Worm (Caenorhabditis elegans) whole organism, young adult: ENCODE data around the gene sel-13.
A peak's percentile ranks its signal among the peaks of the same experiment; 100 is the strongest.

Source experiments
- B0261.1 ChIP-seq: sonication (generic microtip); optimal IDR thresholded peaks from 2 replicates; lab custom pipeline; 2016; ENCODE audit warnings: mild to moderate bottlenecking, missing genetic modification characterization, moderate library complexity, missing compliant biosample characterization
- C17E4.6 ChIP-seq: fragments of 200-800 bp; sonication (Bioruptor generic); IDR thresholded peaks from 2 replicates; pipeline ENCODE4 v1.3.6; 2022; ENCODE audit warnings: missing genetic modification reagents, missing genetic modification characterization, missing compliant biosample characterization
- D2030.7 ChIP-seq: fragments of 200-800 bp; sonication (Bioruptor generic); IDR thresholded peaks from 2 replicates; pipeline ENCODE4 v1.3.6; 2022; ENCODE audit warnings: missing genetic modification reagents, missing genetic modification characterization, missing compliant biosample characterization
- F52B5.7 ChIP-seq: sonication (generic microtip); optimal IDR thresholded peaks from 2 replicates; lab custom pipeline; 2016; ENCODE audit warnings: mild to moderate bottlenecking, missing genetic modification characterization, missing compliant biosample characterization
- K12H6.12 ChIP-seq: fragments of 200-800 bp; sonication (Bioruptor generic); optimal IDR thresholded peaks from 2 replicates; lab custom pipeline; 2018; ENCODE audit warnings: mild to moderate bottlenecking, missing genetic modification characterization, missing compliant biosample characterization
- Y53G8AR.9 ChIP-seq: fragments of 200-800 bp; sonication (Bioruptor generic); conservative IDR thresholded peaks from 2 replicates; pipeline ENCODE4 v1.3.6; 2022; ENCODE audit warnings: missing genetic modification reagents, missing genetic modification characterization, missing compliant biosample characterization
- Y67H2A.10 ChIP-seq: fragments of 200-800 bp; sonication (Bioruptor generic); conservative IDR thresholded peaks from 2 replicates; pipeline ENCODE4 v1.3.6; 2022; ENCODE audit warnings: missing genetic modification reagents, missing genetic modification characterization, missing compliant biosample characterization
- akir-1 ChIP-seq: fragments of 200-800 bp; sonication (Bioruptor generic); optimal IDR thresholded peaks from 2 replicates; lab custom pipeline; 2018; ENCODE audit warnings: mild to moderate bottlenecking, missing genetic modification characterization, moderate library complexity, missing compliant biosample characterization
- ama-1 ChIP-seq, 3 experiments: fragments of 150-350 bp in 1 of 3; sonication (generic microtip) in 2 of 3; optimal IDR thresholded peaks; 2 replicates each; lab custom pipeline; 2014 to 2018; ENCODE audit warnings: missing biosample characterization in 2 of 3, missing genetic modification characterization in 2 of 3, missing genetic modification reagents in 2 of 3
- atf-7 ChIP-seq: sonication (generic microtip); optimal IDR thresholded peaks from 2 replicates; lab custom pipeline; 2017; ENCODE audit warnings: mild to moderate bottlenecking, missing genetic modification characterization, missing compliant biosample characterization
- attf-5 ChIP-seq: fragments of 200-800 bp; sonication (Bioruptor generic); optimal IDR thresholded peaks from 2 replicates; lab custom pipeline; 2018; ENCODE audit warnings: mild to moderate bottlenecking, missing genetic modification characterization, missing compliant biosample characterization
- bed-2 ChIP-seq: fragments of 200-800 bp; sonication (Bioruptor generic); IDR thresholded peaks from 2 replicates; pipeline ENCODE4 v1.3.6; 2022; ENCODE audit warnings: missing genetic modification reagents, missing genetic modification characterization, missing compliant biosample characterization
- ccch-3 ChIP-seq: fragments of 200-800 bp; sonication (Bioruptor generic); optimal IDR thresholded peaks from 2 replicates; lab custom pipeline; 2018; ENCODE audit warnings: mild to moderate bottlenecking, missing genetic modification characterization, missing compliant biosample characterization
- ceh-27 ChIP-seq: fragments of 200-800 bp; sonication (Bioruptor generic); optimal IDR thresholded peaks from 2 replicates; lab custom pipeline; 2018; ENCODE audit warnings: mild to moderate bottlenecking, missing genetic modification characterization, moderate library complexity, missing compliant biosample characterization
- ceh-58 ChIP-seq: fragments of 200-800 bp; sonication (Bioruptor generic); IDR thresholded peaks from 2 replicates; pipeline ENCODE4 v1.3.6; 2022; ENCODE audit warnings: missing genetic modification characterization, missing compliant biosample characterization
- ceh-91 ChIP-seq: fragments of 200-800 bp; sonication (Bioruptor generic); IDR thresholded peaks from 2 replicates; pipeline ENCODE4 v1.3.6; 2022; ENCODE audit warnings: missing genetic modification reagents, missing genetic modification characterization, missing compliant biosample characterization
- chd-7 ChIP-seq: sonication (generic microtip); optimal IDR thresholded peaks from 2 replicates; lab custom pipeline; 2016; ENCODE audit warnings: mild to moderate bottlenecking, missing genetic modification characterization, moderate library complexity, missing compliant biosample characterization
- die-1 ChIP-seq: sonication (generic microtip); optimal IDR thresholded peaks from 2 replicates; lab custom pipeline; 2016; ENCODE audit warnings: missing genotype, mild to moderate bottlenecking, missing genetic modification characterization, missing compliant biosample characterization
- dox-1 ChIP-seq: fragments of 200-800 bp; sonication (Bioruptor generic); IDR thresholded peaks from 2 replicates; pipeline ENCODE4 v1.3.6; 2022; ENCODE audit warnings: missing genetic modification reagents, missing genetic modification characterization, missing compliant biosample characterization
- dpl-1 ChIP-seq: fragments of 150-350 bp; optimal IDR thresholded peaks from 2 replicates; lab custom pipeline; 2014; ENCODE audit warnings: missing biosample characterization, missing genetic modification reagents, missing genetic modification characterization
- egl-18 ChIP-seq: fragments of 200-800 bp; sonication (Bioruptor generic); IDR thresholded peaks from 2 replicates; pipeline ENCODE4 v1.3.6; 2022; ENCODE audit warnings: missing genetic modification reagents, missing genetic modification characterization, missing compliant biosample characterization
- egl-44 ChIP-seq: fragments of 200-800 bp; sonication (Bioruptor generic); IDR thresholded peaks from 2 replicates; pipeline ENCODE4 v1.3.6; 2022; ENCODE audit warnings: missing genetic modification reagents, missing genetic modification characterization, missing compliant biosample characterization
- egrh-3 ChIP-seq: fragments of 200-800 bp; sonication (Bioruptor generic); IDR thresholded peaks from 2 replicates; pipeline ENCODE4 v1.3.6; 2022; ENCODE audit warnings: missing genetic modification reagents, missing genetic modification characterization, missing compliant biosample characterization
- gei-17 ChIP-seq: fragments of 200-800 bp; sonication (Bioruptor generic); optimal IDR thresholded peaks from 2 replicates; lab custom pipeline; 2018; ENCODE audit warnings: mild to moderate bottlenecking, missing genetic modification characterization, missing compliant biosample characterization
- hlh-12 ChIP-seq: sonication (generic microtip); optimal IDR thresholded peaks from 2 replicates; lab custom pipeline; 2016; ENCODE audit warnings: missing genetic modification characterization, missing compliant biosample characterization
- hsf-1 ChIP-seq: fragments of 200-800 bp; sonication (Bioruptor generic); IDR thresholded peaks from 2 replicates; pipeline ENCODE4 v1.3.6; 2022; ENCODE audit warnings: missing genetic modification reagents, missing genetic modification characterization, missing compliant biosample characterization
- lag-1 ChIP-seq: fragments of 200-800 bp; sonication (Bioruptor generic); IDR thresholded peaks from 2 replicates; pipeline ENCODE4 v1.3.6; 2022; ENCODE audit warnings: missing genetic modification reagents, missing genetic modification characterization, missing compliant biosample characterization
- lin-26 ChIP-seq: fragments of 200-800 bp; sonication (Bioruptor generic); IDR thresholded peaks from 2 replicates; pipeline ENCODE4 v1.3.6; 2022; ENCODE audit warnings: missing genetic modification reagents, missing genetic modification characterization, missing compliant biosample characterization
- lin-35 ChIP-seq, 3 experiments: fragments of 150-350 bp in 2 of 3; sonication (generic microtip) in 1 of 3; optimal IDR thresholded peaks; 2 replicates each; lab custom pipeline; 2014 to 2018; ENCODE audit warnings: missing biosample characterization in 3 of 3, missing genetic modification characterization in 3 of 3, missing genetic modification reagents in 3 of 3
- lin-40 ChIP-seq: sonication (generic microtip); optimal IDR thresholded peaks from 2 replicates; lab custom pipeline; 2016; ENCODE audit warnings: missing genetic modification characterization, mild to moderate bottlenecking, missing compliant biosample characterization, missing genotype, missing genetic modification reagents
- lir-1 ChIP-seq: fragments of 200-800 bp; sonication (Bioruptor generic); conservative IDR thresholded peaks from 2 replicates; pipeline ENCODE4 v1.3.6; 2022; ENCODE audit warnings: missing genetic modification reagents, missing genetic modification characterization, missing compliant biosample characterization
- lsl-1 ChIP-seq: fragments of 200-800 bp; sonication (Bioruptor generic); optimal IDR thresholded peaks from 2 replicates; lab custom pipeline; 2018; ENCODE audit warnings: mild to moderate bottlenecking, missing genetic modification characterization, moderate library complexity, missing compliant biosample characterization
- madf-10 ChIP-seq: sonication (generic microtip); optimal IDR thresholded peaks from 2 replicates; lab custom pipeline; 2016; ENCODE audit warnings: mild to moderate bottlenecking, missing genetic modification characterization, missing compliant biosample characterization
- madf-8 ChIP-seq: fragments of 200-800 bp; sonication (Bioruptor generic); conservative IDR thresholded peaks from 2 replicates; pipeline ENCODE4 v1.3.6; 2022; ENCODE audit warnings: missing genetic modification reagents, missing genetic modification characterization, missing compliant biosample characterization
- mcd-1 ChIP-seq: fragments of 200-800 bp; sonication (Bioruptor generic); IDR thresholded peaks from 2 replicates; pipeline ENCODE4 v1.3.6; 2022; ENCODE audit warnings: missing genetic modification reagents, missing genetic modification characterization, missing compliant biosample characterization
- nfya-2 ChIP-seq: fragments of 200-800 bp; sonication (Bioruptor generic); IDR thresholded peaks from 2 replicates; pipeline ENCODE4 v1.3.6; 2022; ENCODE audit warnings: missing genetic modification reagents, missing genetic modification characterization, missing compliant biosample characterization
- nfyb-1 ChIP-seq: fragments of 200-800 bp; sonication (Bioruptor generic); IDR thresholded peaks from 2 replicates; pipeline ENCODE4 v1.3.6; 2022; ENCODE audit warnings: missing genetic modification reagents, missing genetic modification characterization, missing compliant biosample characterization
- nhr-179 ChIP-seq: sonication (generic microtip); optimal IDR thresholded peaks from 2 replicates; lab custom pipeline; 2016; ENCODE audit warnings: mild to moderate bottlenecking, missing genetic modification characterization, missing compliant biosample characterization
- nhr-80 ChIP-seq: sonication (generic microtip); optimal IDR thresholded peaks from 2 replicates; lab custom pipeline; 2016; ENCODE audit warnings: missing genetic modification characterization, missing compliant biosample characterization
- pbrm-1 ChIP-seq: fragments of 200-800 bp; sonication (Bioruptor generic); IDR thresholded peaks from 2 replicates; pipeline ENCODE4 v1.3.6; 2022; ENCODE audit warnings: missing genetic modification reagents, missing genetic modification characterization, missing compliant biosample characterization
- rcor-1 ChIP-seq: fragments of 200-800 bp; sonication (Bioruptor generic); IDR thresholded peaks from 2 replicates; pipeline ENCODE4 v1.3.6; 2022; ENCODE audit warnings: missing genetic modification reagents, missing genetic modification characterization, missing compliant biosample characterization
- rec-8 ChIP-seq, 2 experiments: sonication (generic microtip); optimal IDR thresholded peaks; 2 replicates each; lab custom pipeline; 2016; ENCODE audit warnings: mild to moderate bottlenecking in 2 of 2, missing genetic modification characterization in 2 of 2, missing genetic modification reagents in 2 of 2, missing genotype in 2 of 2, missing biosample characterization in 1 of 2, missing compliant biosample characterization in 1 of 2, moderate library complexity in 1 of 2
- repo-1 ChIP-seq: sonication (generic microtip); optimal IDR thresholded peaks from 2 replicates; lab custom pipeline; 2017; ENCODE audit warnings: mild to moderate bottlenecking, missing genetic modification characterization, missing compliant biosample characterization
- sdz-38 ChIP-seq: sonication (generic microtip); optimal IDR thresholded peaks from 2 replicates; lab custom pipeline; 2016; ENCODE audit warnings: missing genotype, missing genetic modification characterization, missing compliant biosample characterization
- snpc-1.3 ChIP-seq: sonication (generic microtip); optimal IDR thresholded peaks from 2 replicates; lab custom pipeline; 2017; ENCODE audit warnings: missing genetic modification characterization, mild to moderate bottlenecking, missing compliant biosample characterization, antibody characterized with exemption, moderate library complexity, missing genotype, missing genetic modification reagents; ENCODE audit not compliant: insufficient read depth
- tbp1 ChIP-seq: fragments of 200-800 bp; sonication (Bioruptor generic); optimal IDR thresholded peaks from 2 replicates; lab custom pipeline; 2018; ENCODE audit warnings: mild to moderate bottlenecking, missing genetic modification characterization, missing compliant biosample characterization
- tlf-1 ChIP-seq: fragments of 200-800 bp; sonication (Bioruptor generic); optimal IDR thresholded peaks from 2 replicates; lab custom pipeline; 2018; ENCODE audit warnings: mild to moderate bottlenecking, missing genetic modification characterization, missing compliant biosample characterization
- ztf-26 ChIP-seq: sonication (generic microtip); optimal IDR thresholded peaks from 2 replicates; lab custom pipeline; 2017; ENCODE audit warnings: missing genetic modification characterization, missing compliant biosample characterization
- ztf-3 ChIP-seq: fragments of 200-800 bp; sonication (Bioruptor generic); optimal IDR thresholded peaks from 2 replicates; lab custom pipeline; 2018; ENCODE audit warnings: mild to moderate bottlenecking, missing genetic modification characterization, missing compliant biosample characterization

Gene sel-13

DNA sequence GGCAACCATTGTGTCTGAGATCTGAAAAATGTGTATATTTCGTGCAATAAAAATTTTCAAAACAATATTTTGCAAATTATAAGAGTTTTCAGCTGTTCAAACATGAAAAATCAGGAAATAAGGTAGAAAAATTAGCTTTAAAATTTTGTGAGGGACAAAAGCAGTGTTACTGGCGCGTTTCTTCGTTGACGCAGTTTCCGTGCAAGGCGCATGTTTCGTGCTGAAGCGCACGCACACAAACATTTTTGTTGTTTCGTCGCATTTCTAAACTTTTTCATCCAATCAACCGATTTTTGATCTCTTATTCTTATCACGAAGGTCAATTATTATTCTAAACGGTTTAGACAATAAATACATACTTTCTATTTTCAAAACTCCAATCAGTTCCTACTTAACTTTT, 6.7 kb downstream of the sel-13 start, which contains the start of gene nifk-1 (continued):
- TF ChIP-seq hsf-1, result no peak
- peak; percentile 3 for TF ChIP-seq tlf-1 (GFP tag; lab: Kevin White, UChicago)
- TF ChIP-seq lag-1, result no peak
- TF ChIP-seq lin-40, result peak; percentile 55
- TF ChIP-seq egl-18 (GFP tag; lab: Robert Waterston, UW), result no peak
- no peak for TF ChIP-seq egrh-3 (GFP tag; lab: Robert Waterston, UW)
- peak; percentile 22 for TF ChIP-seq K12H6.12
- no peak for TF ChIP-seq ceh-91
- no peak for TF ChIP-seq D2030.7 (GFP tag; lab: Robert Waterston, UW)
- no peak for TF ChIP-seq nfya-2
- TF ChIP-seq madf-10, result no peak
- TF ChIP-seq Y53G8AR.9, result no peak
- TF ChIP-seq lin-35 (GFP tag; optimal IDR thresholded peaks at IDR 0.05; lab: Kevin White, UChicago), result peak in 1 of 3 experiments; percentile 47
- TF ChIP-seq mcd-1 (GFP tag; lab: Robert Waterston, UW), result peak; percentile 67
- TF ChIP-seq lin-26 (GFP tag; lab: Robert Waterston, UW), result no peak
- TF ChIP-seq rcor-1 (GFP tag; lab: Robert Waterston, UW), result no peak
- no peak for TF ChIP-seq Y67H2A.10 (GFP tag; lab: Robert Waterston, UW)
- no peak for TF ChIP-seq nhr-179
- TF ChIP-seq lsl-1, result peak; percentile 66
- no peak for TF ChIP-seq hlh-12 (tag; lab: Kevin White, UChicago)
- TF ChIP-seq pbrm-1 (GFP tag; lab: Robert Waterston, UW), result 0 out of 2 replicates have a peak, but pooled peaks have one; percentile 54
- TF ChIP-seq nfyb-1, result peak; percentile 56; the same call in 1 of the 2 replicates
- TF ChIP-seq ztf-3 (GFP tag; lab: Kevin White, UChicago), result no peak
- peak; percentile 79 for TF ChIP-seq nhr-80
- TF ChIP-seq tbp1 (GFP tag; lab: Kevin White, UChicago), result peak; percentile 46

DNA sequence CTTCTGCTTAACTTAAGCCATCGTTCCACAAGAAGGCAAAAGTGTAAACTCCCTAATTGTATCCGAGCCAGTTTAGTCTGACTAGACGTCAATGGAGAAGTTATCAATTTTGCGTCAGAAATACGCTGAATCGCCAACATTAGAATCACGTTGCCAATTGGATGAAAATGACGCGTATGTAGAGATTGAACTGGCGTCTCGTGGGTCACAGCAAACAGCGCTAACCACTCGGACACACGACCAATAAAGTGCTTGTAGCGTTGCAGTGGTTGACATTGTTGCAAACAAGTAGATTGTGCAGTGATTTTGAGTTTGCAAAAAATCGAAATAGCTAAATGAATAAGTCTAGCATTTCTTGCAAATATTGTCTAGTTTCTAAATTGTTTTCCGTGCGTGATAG, 10.4 kb downstream of the sel-13 start:
- peak; percentile 81 for TF ChIP-seq attf-5
- TF ChIP-seq nhr-179, result no peak
- peak; percentile 88 for TF ChIP-seq ceh-27 (GFP tag; lab: Kevin White, UChicago)
- peak; percentile 29 for TF ChIP-seq gei-17 (GFP tag; lab: Kevin White, UChicago)
- TF ChIP-seq pbrm-1 (GFP tag; lab: Robert Waterston, UW), result peak; percentile 66
- TF ChIP-seq egrh-3 (GFP tag; lab: Robert Waterston, UW), result peak; percentile 28; the same call in 1 of the 2 replicates
- TF ChIP-seq akir-1 (GFP tag; lab: Kevin White, UChicago), result peak; percentile 44
- TF ChIP-seq madf-8 (GFP tag; lab: Robert Waterston, UW), result peak; percentile 41; the same call in 1 of the 2 replicates
- peak; percentile 95 for TF ChIP-seq die-1 (tag; lab: Kevin White, UChicago)
- TF ChIP-seq dox-1 (GFP tag; lab: Robert Waterston, UW), result peak; percentile 87
- no peak for TF ChIP-seq dpl-1
- TF ChIP-seq sdz-38 (tag; lab: Kevin White, UChicago), result no peak
- no peak for TF ChIP-seq ama-1 (optimal IDR thresholded peaks at IDR 0.05; lab: Kevin White, UChicago)
- peak; percentile 87 to 95 for TF ChIP-seq ama-1 (GFP tag; optimal IDR thresholded peaks at IDR 0.05; lab: Kevin White, UChicago)
- peak; percentile 79 for TF ChIP-seq egl-44
- TF ChIP-seq rcor-1 (GFP tag; lab: Robert Waterston, UW), result peak; percentile 23; the same call in 1 of the 2 replicates
- 0 out of 2 replicates have a peak, but pooled peaks have one; percentile 58 for TF ChIP-seq ceh-58 (GFP tag; lab: Robert Waterston, UW)
- peak; percentile 85 for TF ChIP-seq ccch-3 (GFP tag; lab: Kevin White, UChicago)
- TF ChIP-seq repo-1, result peak; percentile 83
- TF ChIP-seq lir-1, result no peak; the same call in 1 of the 2 replicates
- peak; percentile 90 for TF ChIP-seq chd-7
- peak; percentile 78 to 96 for TF ChIP-seq rec-8 (tag; optimal IDR thresholded peaks at IDR 0.05; lab: Kevin White, UChicago)
- TF ChIP-seq bed-2, result no peak
- peak; percentile 92 for TF ChIP-seq snpc-1.3 (tag; lab: Kevin White, UChicago)
- no peak for TF ChIP-seq C17E4.6 (GFP tag; lab: Robert Waterston, UW)
- TF ChIP-seq B0261.1 (tag; lab: Kevin White, UChicago), result peak; percentile 94
- TF ChIP-seq F52B5.7 (tag; lab: Kevin White, UChicago), result peak; percentile 91
- TF ChIP-seq ztf-26 (tag; lab: Kevin White, UChicago), result peak; percentile 4
- TF ChIP-seq atf-7, result peak; percentile 69
